Fruit fly (Drosophila melanogaster): Measurements from ENCODE around the gene Nrx-1.

Gene Nrx-1

DNA sequence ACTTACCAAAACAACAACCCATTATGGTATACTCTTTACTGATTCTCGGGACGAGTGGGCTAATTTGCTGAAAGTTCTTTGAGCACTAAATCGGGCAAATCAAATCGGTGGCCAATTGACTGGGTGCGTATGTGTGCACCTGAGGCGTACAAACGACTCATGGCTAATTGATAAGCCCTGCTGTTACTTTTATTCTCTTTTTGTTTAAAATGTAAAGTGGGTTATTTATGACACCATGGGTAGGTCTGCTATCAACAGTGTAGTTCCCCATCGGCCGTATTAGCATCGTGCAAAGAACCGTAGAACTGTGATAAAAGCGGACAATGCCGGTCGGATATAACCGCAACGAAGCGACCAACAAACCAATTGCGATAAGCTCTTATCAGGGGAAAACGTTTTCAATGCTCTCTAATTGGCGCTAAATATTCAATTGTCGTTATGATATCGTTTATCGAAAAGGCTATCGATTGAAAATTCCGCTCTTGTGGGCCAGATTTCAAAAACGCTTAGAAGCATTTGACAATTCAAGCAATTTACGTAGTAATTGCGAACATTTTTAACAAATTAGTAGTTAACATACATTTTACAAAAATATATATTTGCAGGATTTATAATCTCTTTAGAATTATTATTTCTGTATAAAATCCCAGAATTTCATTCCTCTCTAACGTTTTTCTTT, 21.0 kb upstream of the Nrx-1 start, which contains the start of gene CG34288 (continued):
- TF ChIP-seq gro (GFP tag; optimal IDR thresholded peaks at IDR 0.05) = peak; percentile 76
- no peak for TF ChIP-seq Doc2 (GFP tag; IDR thresholded peaks at IDR 0.05)
- peak; percentile 4 for TF ChIP-seq pho (GFP tag; optimal IDR thresholded peaks at IDR 0.05)
- TF ChIP-seq ab (GFP tag; optimal IDR thresholded peaks at IDR 0.05) = no peak
- TF ChIP-seq CG14014 (GFP tag; IDR thresholded peaks at IDR 0.05) = peak; percentile 55; the same call in 1 of the 2 replicates
- TF ChIP-seq vfl (GFP tag; optimal IDR thresholded peaks at IDR 0.05) = no peak
- no peak for TF ChIP-seq CG31441 (GFP tag; IDR thresholded peaks at IDR 0.05)
- TF ChIP-seq sisA (GFP tag; IDR thresholded peaks at IDR 0.05) = peak; percentile 51; the same call in 1 of the 2 replicates
- peak; percentile 51; the same call in 1 of the 2 replicates for TF ChIP-seq wdn (GFP tag; IDR thresholded peaks at IDR 0.05)
- TF ChIP-seq pnt (GFP tag; optimal IDR thresholded peaks at IDR 0.05) = no peak
- no peak for TF ChIP-seq CG7745 (tag; optimal IDR thresholded peaks at IDR 0.05)
- TF ChIP-seq Scr (GFP tag; IDR thresholded peaks at IDR 0.05; ENCODE audit: partially characterized antibody) = peak; percentile 26; the same call in 1 of the 2 replicates
- peak; percentile 62; the same call in 2 of the 3 replicates for TF ChIP-seq Mrtf (GFP tag; IDR thresholded peaks at IDR 0.05)
- TF ChIP-seq CG1603 (tag; optimal IDR thresholded peaks at IDR 0.05) = peak; percentile 53
- peak; percentile 30 for TF ChIP-seq tap (tag; optimal IDR thresholded peaks at IDR 0.05)
- TF ChIP-seq CG10366 (GFP tag; IDR thresholded peaks at IDR 0.05) = no peak
- TF ChIP-seq ranshi (GFP tag; IDR thresholded peaks at IDR 0.05) = peak; percentile 53; the same call in 1 of the 2 replicates
- TF ChIP-seq btn (GFP tag; optimal IDR thresholded peaks at IDR 0.05) = no peak
- no peak for TF ChIP-seq nerfin-1 (tag; optimal IDR thresholded peaks at IDR 0.05)
- peak; percentile 66 for TF ChIP-seq E2f1 (GFP tag; IDR thresholded peaks at IDR 0.05)
- TF ChIP-seq so (GFP tag; IDR thresholded peaks at IDR 0.05) = 0 out of 3 replicates have a peak, but pooled peaks have one; percentile 7
- peak; percentile 37 for TF ChIP-seq CG10543 (GFP tag; optimal IDR thresholded peaks at IDR 0.05)
- no peak for TF ChIP-seq CG9215 (GFP tag; IDR thresholded peaks at IDR 0.05)
- no peak for TF ChIP-seq insv (GFP tag; optimal IDR thresholded peaks at IDR 0.05)
- peak; percentile 9; the same call in 1 of the 3 replicates for TF ChIP-seq C15 (GFP tag; IDR thresholded peaks at IDR 0.05)
- TF ChIP-seq Sin3A (optimal IDR thresholded peaks at IDR 0.05) = no peak
- no peak for TF ChIP-seq slou (GFP tag; optimal IDR thresholded peaks at IDR 0.05)
- TF ChIP-seq ci (GFP tag; IDR thresholded peaks at IDR 0.05) = peak; percentile 56; the same call in 2 of the 3 replicates
- TF ChIP-seq CG15696 (tag; optimal IDR thresholded peaks at IDR 0.05) = no peak
- no peak for TF ChIP-seq ewg (GFP tag; optimal IDR thresholded peaks at IDR 0.05)
- TF ChIP-seq Aef1 (GFP tag; IDR thresholded peaks at IDR 0.05) = peak; percentile 48
- TF ChIP-seq H15 (GFP tag; IDR thresholded peaks at IDR 0.05) = no peak
- TF ChIP-seq bbx (GFP tag; IDR thresholded peaks at IDR 0.05; ENCODE audit: partially characterized antibody) = peak; percentile 45
- TF ChIP-seq Hmr (GFP tag; optimal IDR thresholded peaks at IDR 0.05) = no peak
- no peak for TF ChIP-seq Camta (GFP tag; optimal IDR thresholded peaks at IDR 0.05)
- no peak for TF ChIP-seq CG14860 (GFP tag; IDR thresholded peaks at IDR 0.05; ENCODE audit: partially characterized antibody)
- TF ChIP-seq klu (GFP tag; IDR thresholded peaks at IDR 0.05) = no peak
- TF ChIP-seq zen (tag; optimal IDR thresholded peaks at IDR 0.05) = no peak
- no peak for TF ChIP-seq unc-4 (GFP tag; IDR thresholded peaks at IDR 0.05; ENCODE audit: partially characterized antibody)
- TF ChIP-seq CG18599 (GFP tag; optimal IDR thresholded peaks at IDR 0.05) = peak; percentile 66
- TF ChIP-seq al (GFP tag; IDR thresholded peaks at IDR 0.05) = peak; percentile 44; the same call in 1 of the 2 replicates
- peak; percentile 68 for TF ChIP-seq Antp (GFP tag; optimal IDR thresholded peaks at IDR 0.05)
- TF ChIP-seq NfI (GFP tag; optimal IDR thresholded peaks at IDR 0.05) = no peak
- no peak for TF ChIP-seq gsb-n (tag; optimal IDR thresholded peaks at IDR 0.05)
- TF ChIP-seq CG3838 (GFP tag; optimal IDR thresholded peaks at IDR 0.05) = no peak
- peak; percentile 22 for TF ChIP-seq CG13287 (GFP tag; IDR thresholded peaks at IDR 0.05; ENCODE audit: partially characterized antibody)
- peak; percentile 3; the same call in 1 of the 3 replicates for TF ChIP-seq zen2 (GFP tag; IDR thresholded peaks at IDR 0.05; ENCODE audit: partially characterized antibody)
- TF ChIP-seq Mes4 (GFP tag; optimal IDR thresholded peaks at IDR 0.05) = no peak
- no peak for TF ChIP-seq hkb (optimal IDR thresholded peaks at IDR 0.05)
- no peak for TF ChIP-seq hkb (GFP tag; IDR thresholded peaks at IDR 0.05)

Data from whole organism, embryonic.